Worm (Caenorhabditis elegans) whole organism, L4 larva: ENCODE results near the gene ubc-18.

Experiments used
- F44E2.7 ChIP-seq: fragments of 200-800 bp; sonication (Bioruptor generic); IDR thresholded peaks from 2 replicates; pipeline ENCODE4 v2.1.2; 2022; ENCODE audit warnings: missing genetic modification characterization, missing compliant biosample characterization
- fos-1 ChIP-seq: fragments of 150-350 bp; optimal IDR thresholded peaks from 2 replicates; lab custom pipeline; 2014; ENCODE audit warnings: missing biosample characterization, missing genetic modification characterization
- jun-1 ChIP-seq: fragments of 150-350 bp; optimal IDR thresholded peaks from 2 replicates; lab custom pipeline; 2014; ENCODE audit warnings: missing biosample characterization, missing genetic modification reagents, missing genetic modification characterization
- mdl-1 ChIP-seq, 2 experiments: fragments of 150-350 bp in 1 of 2; sonication (generic microtip) in 1 of 2; optimal IDR thresholded peaks; 2 replicates each; lab custom pipeline; 2014 to 2017; ENCODE audit warnings: missing biosample characterization in 2 of 2, missing genetic modification characterization in 2 of 2
- mdt-29 ChIP-seq: fragments of 200-800 bp; sonication (Bioruptor generic); IDR thresholded peaks from 2 replicates; pipeline ENCODE4 v1.3.6; 2022; ENCODE audit warnings: missing genetic modification reagents, missing genetic modification characterization, missing compliant biosample characterization
- nhr-11 ChIP-seq: fragments of 150-350 bp; optimal IDR thresholded peaks from 2 replicates; lab custom pipeline; 2014; ENCODE audit warnings: missing biosample characterization, missing genetic modification characterization
- nhr-237 ChIP-seq: sonication (generic microtip); optimal IDR thresholded peaks from 2 replicates; lab custom pipeline; 2017; ENCODE audit warnings: missing biosample characterization, missing genetic modification characterization
- nhr-76 ChIP-seq: fragments of 150-350 bp; optimal IDR thresholded peaks from 2 replicates; lab custom pipeline; 2014; ENCODE audit warnings: missing biosample characterization, missing genetic modification characterization
- saeg-2 ChIP-seq: fragments of 200-800 bp; sonication (Bioruptor generic); IDR thresholded peaks from 2 replicates; pipeline ENCODE4 v1.3.6; 2022; ENCODE audit warnings: missing genetic modification reagents, missing genetic modification characterization, missing compliant biosample characterization
- snpc-4 ChIP-seq: fragments of 150-350 bp; optimal IDR thresholded peaks from 2 replicates; lab custom pipeline; 2014; ENCODE audit warnings: missing biosample characterization, missing genetic modification characterization
- unc-62 ChIP-seq, 3 experiments: fragments of 150-350 bp in 1 of 3; sonication (generic microtip); optimal IDR thresholded peaks in 2 of 3; peaks in 1 of 3; 1 replicate in 1 of 3; 2 replicates in 2 of 3; lab custom pipeline; 2014 to 2017; ENCODE audit warnings: missing biosample characterization in 3 of 3, missing genetic modification characterization in 3 of 3, missing genetic modification reagents in 3 of 3, missing genotype in 1 of 3

DNA sequence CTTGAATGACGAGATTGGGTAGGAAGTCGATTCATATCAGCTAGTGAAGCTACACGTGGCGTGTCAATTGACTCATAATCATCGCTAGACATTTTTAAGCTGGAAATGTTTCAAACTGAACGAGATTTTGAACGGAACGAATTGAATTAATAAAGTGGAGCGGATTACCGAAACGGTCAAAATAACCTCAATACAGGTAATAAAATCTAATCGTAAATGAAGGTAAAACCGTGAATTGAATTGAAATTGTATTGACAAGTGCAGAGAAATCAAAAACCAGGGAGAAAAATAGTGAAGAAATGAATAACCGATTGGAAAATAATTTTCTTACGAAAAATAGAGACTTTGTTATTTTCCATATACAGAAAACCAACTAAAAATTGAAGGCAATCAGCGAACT lies 39.3 kb downstream of the ubc-18 start, which contains the start of gene cyk-1:
- no peak for TF ChIP-seq fos-1 (tag; lab: Kevin White, UChicago)
- no peak for TF ChIP-seq nhr-76 (tag; lab: Kevin White, UChicago)
- no peak for TF ChIP-seq unc-62 (GFP tag; optimal IDR thresholded peaks at IDR 0.05 in 1 of 2; lab: Kevin White, UChicago)
- TF ChIP-seq unc-62 (tag; optimal IDR thresholded peaks at IDR 0.05; lab: Kevin White, UChicago), result no peak
- TF ChIP-seq nhr-237 (tag; lab: Kevin White, UChicago), result no peak
- no peak for TF ChIP-seq nhr-11 (tag; lab: Kevin White, UChicago)
- TF ChIP-seq mdl-1 (tag; optimal IDR thresholded peaks at IDR 0.05; lab: Kevin White, UChicago), result no peak
- no peak for TF ChIP-seq F44E2.7 (GFP tag; lab: Robert Waterston, UW)
- no peak for TF ChIP-seq saeg-2
- TF ChIP-seq jun-1 (tag; lab: Kevin White, UChicago), result no peak
- no peak for TF ChIP-seq snpc-4 (tag; lab: Kevin White, UChicago)
- no peak for TF ChIP-seq mdt-29 (GFP tag; lab: Robert Waterston, UW)
